Fruit fly (Drosophila melanogaster) Kc167 (cell line): Measurements from ENCODE around the gene Clamp.

Experiments used
- Myc ChIP-seq: fragments of >200 bp; optimal IDR thresholded peaks from 2 replicates; lab custom pipeline; 2017; ENCODE audit warnings: missing external identifiers
- h ChIP-seq: fragments of >200 bp; optimal IDR thresholded peaks from 3 replicates; lab custom pipeline; 2018; ENCODE audit warnings: missing external identifiers
- psq ChIP-seq: fragments of >200 bp; optimal IDR thresholded peaks from 2 replicates; lab custom pipeline; 2017; ENCODE audit warnings: missing external identifiers
- ttk ChIP-seq: sonication (Bioruptor generic); optimal IDR thresholded peaks from 2 replicates; lab custom pipeline; 2017; ENCODE audit warnings: missing external identifiers

DNA sequence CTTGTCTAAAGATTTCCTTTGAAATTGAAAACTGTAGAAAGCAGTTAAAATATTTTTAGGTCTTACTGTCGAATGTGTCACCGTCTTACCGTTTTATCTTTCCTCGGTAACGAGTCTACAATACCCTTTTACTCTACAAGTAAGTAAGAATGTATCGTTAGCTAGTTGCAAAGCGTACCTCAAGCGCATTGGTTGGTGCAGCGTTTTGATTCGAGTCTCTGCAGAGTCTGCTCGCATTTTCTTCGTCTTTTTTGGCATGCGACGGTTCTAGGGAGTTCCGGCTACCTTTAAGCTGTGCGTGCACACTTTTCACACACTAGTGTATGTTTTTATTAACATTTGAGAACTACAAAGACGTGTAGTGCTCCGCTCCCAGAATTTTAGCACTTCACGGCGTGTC, 29.0 kb downstream of the Clamp start:
- TF ChIP-seq ttk (lab: Kevin White, UChicago) = no peak
- TF ChIP-seq Myc (lab: Kevin White, UChicago) = no peak
- no peak for TF ChIP-seq psq
- no peak for TF ChIP-seq h (lab: Kevin White, UChicago)
